Worm (Caenorhabditis elegans) whole organism, early embryonic: ENCODE results near the gene C05C10.2.

Experiments used
- F13C5.2 ChIP-seq: sonication (generic microtip); optimal IDR thresholded peaks from 2 replicates; lab custom pipeline; 2017; ENCODE audit warnings: mild to moderate bottlenecking, missing genetic modification characterization, inconsistent platforms, missing compliant biosample characterization
- ama-1 ChIP-seq: fragments of 150-350 bp; optimal IDR thresholded peaks from 2 replicates; lab custom pipeline; 2014
- ceh-36 ChIP-seq: sonication (generic microtip); optimal IDR thresholded peaks from 2 replicates; lab custom pipeline; 2016; ENCODE audit warnings: missing genetic modification characterization, inconsistent platforms, missing compliant biosample characterization
- ets-7 ChIP-seq: sonication (generic microtip); optimal IDR thresholded peaks from 2 replicates; lab custom pipeline; 2016; ENCODE audit warnings: missing genotype, missing genetic modification characterization, missing compliant biosample characterization
- hnd-1 ChIP-seq: sonication (generic microtip); optimal IDR thresholded peaks from 2 replicates; lab custom pipeline; 2016; ENCODE audit warnings: missing genetic modification characterization, missing compliant biosample characterization
- tbx-11 ChIP-seq: fragments of 200-800 bp; sonication (Bioruptor generic); IDR thresholded peaks from 2 replicates; pipeline ENCODE4 v1.3.6; 2022; ENCODE audit warnings: missing genetic modification characterization, missing compliant biosample characterization
- tbx-37 ChIP-seq: fragments of 200-800 bp; sonication (Bioruptor generic); conservative IDR thresholded peaks from 2 replicates; pipeline ENCODE4 v1.3.6; 2022; ENCODE audit warnings: missing genetic modification reagents, missing genetic modification characterization, missing compliant biosample characterization

- TF ChIP-seq ceh-36 (tag; lab: Kevin White, UChicago) (no peak), ets-7 (tag; lab: Kevin White, UChicago) (no peak), F13C5.2 (tag; lab: Kevin White, UChicago) (no peak), hnd-1 (tag; lab: Kevin White, UChicago) (no peak), ama-1 (lab: Kevin White, UChicago) (no peak), tbx-37 (GFP tag; lab: Robert Waterston, UW) (no peak), tbx-11 (no peak)
Measured at ce11 chrII:9894435-9894834, 27.6 kb upstream of the C05C10.2 start, which contains the start of gene F26C11.1.
